Worm (Caenorhabditis elegans) whole organism, midembryonic: ENCODE measurements around the gene Y17D7B.2.
A peak's percentile ranks its signal among the peaks of the same experiment; 100 is the strongest.

ENCODE experiments used
- T22C8.4 ChIP-seq: fragments of 200-800 bp; sonication (Bioruptor generic); IDR thresholded peaks from 2 replicates; pipeline ENCODE4 v1.3.6; 2022; ENCODE audit warnings: missing genetic modification characterization, missing compliant biosample characterization
- cog-1 ChIP-seq: sonication (generic microtip); optimal IDR thresholded peaks from 2 replicates; lab custom pipeline; 2016; ENCODE audit warnings: missing genetic modification characterization, missing compliant biosample characterization
- flt-1 ChIP-seq: fragments of 200-800 bp; sonication (Bioruptor generic); IDR thresholded peaks from 2 replicates; pipeline ENCODE4 v1.3.6; 2022; ENCODE audit warnings: missing genetic modification characterization, missing compliant biosample characterization
- klf-2 ChIP-seq: fragments of 200-800 bp; sonication (Bioruptor generic); conservative IDR thresholded peaks from 2 replicates; pipeline ENCODE4 v1.3.6; 2022; ENCODE audit warnings: missing genetic modification reagents, missing genetic modification characterization, missing compliant biosample characterization
- med-1 ChIP-seq: sonication (generic microtip); optimal IDR thresholded peaks from 2 replicates; lab custom pipeline; 2017; ENCODE audit warnings: missing genetic modification characterization, mild to moderate bottlenecking, missing compliant biosample characterization, antibody characterized with exemption, missing genetic modification reagents; ENCODE audit not compliant: insufficient read depth
- ref-1 ChIP-seq: fragments of 200-800 bp; sonication (Bioruptor generic); conservative IDR thresholded peaks from 2 replicates; pipeline ENCODE4 v1.3.6; 2022; ENCODE audit warnings: missing genetic modification reagents, missing genetic modification characterization, missing compliant biosample characterization
- tab-1 ChIP-seq: fragments of 200-800 bp; sonication (Bioruptor generic); IDR thresholded peaks from 2 replicates; pipeline ENCODE4 v1.3.6; 2022; ENCODE audit warnings: missing genetic modification characterization, missing compliant biosample characterization
- ztf-23 ChIP-seq: fragments of 200-800 bp; sonication (Bioruptor generic); IDR thresholded peaks from 2 replicates; pipeline ENCODE4 v1.3.6; 2022; ENCODE audit warnings: missing genetic modification reagents, missing genetic modification characterization, missing compliant biosample characterization
- ztf-29 ChIP-seq: fragments of 200-800 bp; sonication (Bioruptor generic); IDR thresholded peaks from 2 replicates; pipeline ENCODE4 v1.3.6; 2022; ENCODE audit warnings: missing genetic modification reagents, missing genetic modification characterization, missing compliant biosample characterization

Gene Y17D7B.2

DNA sequence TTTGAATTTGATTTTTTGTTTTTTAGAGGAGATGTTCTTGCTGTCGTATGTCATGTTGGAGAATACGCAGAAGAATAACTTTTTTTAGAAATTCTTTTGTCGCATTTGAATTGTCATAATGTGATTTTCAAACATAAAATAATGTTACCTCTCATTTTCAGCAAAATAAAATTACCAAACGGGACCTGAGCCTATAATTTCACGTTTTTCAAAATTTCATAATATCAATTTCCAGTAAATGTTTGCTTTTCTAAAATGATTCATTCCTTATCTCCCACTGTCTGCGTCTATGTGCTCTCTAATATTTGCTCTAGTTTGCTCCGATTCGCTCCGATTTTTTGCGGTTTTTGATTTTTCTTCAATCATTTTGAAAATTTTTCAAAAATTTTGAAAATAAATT lies 3.1 kb downstream of the Y17D7B.2 start, which contains the start of gene nhr-231:
TSS of gene nhr-231 (plus strand) at position 301 of the 400 bp plus-strand sequence.
- no peak for TF ChIP-seq ztf-29
- no peak for TF ChIP-seq med-1 (GFP tag; lab: Kevin White, UChicago)
- TF ChIP-seq klf-2 = no peak
- no peak for TF ChIP-seq cog-1 (tag; lab: Kevin White, UChicago)
- no peak for TF ChIP-seq tab-1 (GFP tag; lab: Robert Waterston, UW)
- no peak for TF ChIP-seq T22C8.4 (GFP tag; lab: Robert Waterston, UW)
- TF ChIP-seq ref-1 = no peak
- no peak for TF ChIP-seq ztf-23 (GFP tag; lab: Robert Waterston, UW)
- TF ChIP-seq flt-1 (GFP tag; lab: Robert Waterston, UW) = no peak

DNA sequence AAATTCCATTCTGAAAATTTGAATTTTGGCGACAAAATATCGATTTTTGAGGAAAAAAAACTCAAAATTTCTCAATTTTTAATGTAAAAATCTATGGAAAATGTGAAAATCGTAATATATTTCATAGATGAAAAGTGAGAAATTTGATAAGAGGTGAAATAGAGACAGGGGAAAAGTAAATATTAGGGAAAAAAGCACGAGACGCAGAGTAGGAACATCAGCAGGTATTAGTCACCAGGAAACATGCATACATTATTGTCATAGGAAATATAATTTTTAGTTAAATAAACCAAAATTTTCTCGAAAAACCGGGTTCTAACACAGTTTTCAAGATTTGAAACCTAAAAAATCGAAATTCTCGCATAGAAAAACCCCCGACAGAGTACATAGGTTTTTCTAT lies 13.3 kb downstream of the Y17D7B.2 start, which contains the start of gene nhr-170:
TSS of gene nhr-170 (minus strand) at position 16 of the 400 bp plus-strand sequence.
- TF ChIP-seq flt-1 (GFP tag; lab: Robert Waterston, UW) (no peak), ref-1 (no peak), cog-1 (tag; lab: Kevin White, UChicago) (no peak), klf-2 (no peak), ztf-23 (GFP tag; lab: Robert Waterston, UW) (no peak), ztf-29 (no peak), med-1 (GFP tag; lab: Kevin White, UChicago) (no peak), T22C8.4 (GFP tag; lab: Robert Waterston, UW) (no peak), tab-1 (GFP tag; lab: Robert Waterston, UW) (no peak)

- TF ChIP-seq ztf-29 (no peak), klf-2 (no peak), tab-1 (GFP tag; lab: Robert Waterston, UW) (no peak), med-1 (GFP tag; lab: Kevin White, UChicago) (no peak), ref-1 (no peak), T22C8.4 (GFP tag; lab: Robert Waterston, UW) (no peak), cog-1 (tag; lab: Kevin White, UChicago) (no peak), ztf-23 (GFP tag; lab: Robert Waterston, UW) (no peak), flt-1 (GFP tag; lab: Robert Waterston, UW) (no peak)
Observed at ce11 chrV:18802077-18802476, 14.5 kb downstream of the Y17D7B.2 start, which contains the start of gene C54E10.11. TSS of gene C54E10.11 (minus strand) at chrV:18802177.

- TF ChIP-seq klf-2 (no peak), T22C8.4 (GFP tag; lab: Robert Waterston, UW) (no peak), cog-1 (tag; lab: Kevin White, UChicago) (no peak), med-1 (GFP tag; lab: Kevin White, UChicago) (no peak), tab-1 (GFP tag; lab: Robert Waterston, UW) (no peak)
Observed at ce11 chrV:18803260-18803659, 15.7 kb downstream of the Y17D7B.2 start, which contains the start of gene C54E10.10. TSS of gene C54E10.10 (minus strand) at chrV:18803360.

- TF ChIP-seq T22C8.4 (GFP tag; lab: Robert Waterston, UW) (no peak), ztf-29 (no peak), cog-1 (tag; lab: Kevin White, UChicago) (no peak), klf-2 (no peak), ztf-23 (GFP tag; lab: Robert Waterston, UW) (no peak), ref-1 (no peak), flt-1 (GFP tag; lab: Robert Waterston, UW) (no peak), med-1 (GFP tag; lab: Kevin White, UChicago) (no peak), tab-1 (GFP tag; lab: Robert Waterston, UW) (no peak)
Observed at ce11 chrV:18806409-18806808, 18.9 kb downstream of the Y17D7B.2 start, which contains the start of gene sri-10. TSS of gene sri-10 (minus strand) at chrV:18806509.

- TF ChIP-seq tab-1 (GFP tag; lab: Robert Waterston, UW) (no peak), ztf-23 (GFP tag; lab: Robert Waterston, UW) (no peak), T22C8.4 (GFP tag; lab: Robert Waterston, UW) (0 out of 2 replicates have a peak, but pooled peaks have one; percentile 14)
Observed at ce11 chrV:18808621-18809020, 21.1 kb downstream of the Y17D7B.2 start, which contains the start of gene C54E10.6. TSS of gene C54E10.6 (minus strand) at chrV:18808729.

ce11 chrV:18810705-18811104 lies 23.2 kb downstream of the Y17D7B.2 start, which contains the start of gene C54E10.3:
TSS of gene C54E10.3 (plus strand) at chrV:18811005.
- TF ChIP-seq flt-1 (GFP tag; lab: Robert Waterston, UW) = no peak
- TF ChIP-seq tab-1 (GFP tag; lab: Robert Waterston, UW) = no peak
- TF ChIP-seq T22C8.4 (GFP tag; lab: Robert Waterston, UW) = no peak
- no peak for TF ChIP-seq ztf-29
- no peak for TF ChIP-seq cog-1 (tag; lab: Kevin White, UChicago)
- no peak for TF ChIP-seq ref-1

ce11 chrV:18811360-18811759 lies 23.8 kb downstream of the Y17D7B.2 start, which contains the start of gene C54E10.7:
TSS of gene C54E10.7 (plus strand) at chrV:18811660.
- TF ChIP-seq ztf-29 = no peak
- no peak for TF ChIP-seq cog-1 (tag; lab: Kevin White, UChicago)
- TF ChIP-seq T22C8.4 (GFP tag; lab: Robert Waterston, UW) = no peak
- no peak for TF ChIP-seq med-1 (GFP tag; lab: Kevin White, UChicago)
- TF ChIP-seq ztf-23 (GFP tag; lab: Robert Waterston, UW) = no peak
- no peak for TF ChIP-seq tab-1 (GFP tag; lab: Robert Waterston, UW)
- no peak for TF ChIP-seq klf-2
- no peak for TF ChIP-seq flt-1 (GFP tag; lab: Robert Waterston, UW)
- no peak for TF ChIP-seq ref-1

- no peak for TF ChIP-seq flt-1 (GFP tag; lab: Robert Waterston, UW)
- no peak for TF ChIP-seq tab-1 (GFP tag; lab: Robert Waterston, UW)
Observed at ce11 chrV:18819643-18820042, 32.1 kb downstream of the Y17D7B.2 start, which contains the start of gene ncs-5. TSS of gene ncs-5 (plus strand) at chrV:18819766.

- TF ChIP-seq ztf-23 (GFP tag; lab: Robert Waterston, UW) (no peak), tab-1 (GFP tag; lab: Robert Waterston, UW) (no peak)
Observed at ce11 chrV:18821569-18821968, 34.0 kb downstream of the Y17D7B.2 start.
